Worm (Caenorhabditis elegans) whole organism, midembryonic: Measurements from ENCODE around the gene tofu-6.
A peak's percentile ranks its signal among the peaks of the same experiment; 100 is the strongest.

Experiments
- T22C8.4 ChIP-seq: fragments of 200-800 bp; sonication (Bioruptor generic); IDR thresholded peaks from 2 replicates; pipeline ENCODE4 v1.3.6; 2022; ENCODE audit warnings: missing genetic modification characterization, missing compliant biosample characterization
- cog-1 ChIP-seq: sonication (generic microtip); optimal IDR thresholded peaks from 2 replicates; lab custom pipeline; 2016; ENCODE audit warnings: missing genetic modification characterization, missing compliant biosample characterization
- flt-1 ChIP-seq: fragments of 200-800 bp; sonication (Bioruptor generic); IDR thresholded peaks from 2 replicates; pipeline ENCODE4 v1.3.6; 2022; ENCODE audit warnings: missing genetic modification characterization, missing compliant biosample characterization
- klf-2 ChIP-seq: fragments of 200-800 bp; sonication (Bioruptor generic); conservative IDR thresholded peaks from 2 replicates; pipeline ENCODE4 v1.3.6; 2022; ENCODE audit warnings: missing genetic modification reagents, missing genetic modification characterization, missing compliant biosample characterization
- med-1 ChIP-seq: sonication (generic microtip); optimal IDR thresholded peaks from 2 replicates; lab custom pipeline; 2017; ENCODE audit warnings: missing genetic modification characterization, mild to moderate bottlenecking, missing compliant biosample characterization, antibody characterized with exemption, missing genetic modification reagents; ENCODE audit not compliant: insufficient read depth
- ref-1 ChIP-seq: fragments of 200-800 bp; sonication (Bioruptor generic); conservative IDR thresholded peaks from 2 replicates; pipeline ENCODE4 v1.3.6; 2022; ENCODE audit warnings: missing genetic modification reagents, missing genetic modification characterization, missing compliant biosample characterization
- tab-1 ChIP-seq: fragments of 200-800 bp; sonication (Bioruptor generic); IDR thresholded peaks from 2 replicates; pipeline ENCODE4 v1.3.6; 2022; ENCODE audit warnings: missing genetic modification characterization, missing compliant biosample characterization
- ztf-23 ChIP-seq: fragments of 200-800 bp; sonication (Bioruptor generic); IDR thresholded peaks from 2 replicates; pipeline ENCODE4 v1.3.6; 2022; ENCODE audit warnings: missing genetic modification reagents, missing genetic modification characterization, missing compliant biosample characterization
- ztf-29 ChIP-seq: fragments of 200-800 bp; sonication (Bioruptor generic); IDR thresholded peaks from 2 replicates; pipeline ENCODE4 v1.3.6; 2022; ENCODE audit warnings: missing genetic modification reagents, missing genetic modification characterization, missing compliant biosample characterization

The tofu-6 gene

ce11 chrII:5426054-5426453 is 5.0 kb downstream of the tofu-6 start:
- TF ChIP-seq cog-1 (peak; percentile 17), ztf-23 (GFP tag; lab: Robert Waterston, UW) (0 out of 2 replicates have a peak, but pooled peaks have one; percentile 54), klf-2 (no peak)

- TF ChIP-seq tab-1 (no peak), klf-2 (no peak), flt-1 (no peak), cog-1 (no peak), ref-1 (GFP tag; lab: Robert Waterston, UW) (no peak), med-1 (GFP tag; lab: Kevin White, UChicago) (no peak), ztf-29 (GFP tag; lab: Robert Waterston, UW) (no peak), T22C8.4 (GFP tag; lab: Robert Waterston, UW) (no peak), ztf-23 (GFP tag; lab: Robert Waterston, UW) (no peak)
These were observed 5.4 kb downstream of the tofu-6 start for ce11 chrII:5426470-5426869.

DNA sequence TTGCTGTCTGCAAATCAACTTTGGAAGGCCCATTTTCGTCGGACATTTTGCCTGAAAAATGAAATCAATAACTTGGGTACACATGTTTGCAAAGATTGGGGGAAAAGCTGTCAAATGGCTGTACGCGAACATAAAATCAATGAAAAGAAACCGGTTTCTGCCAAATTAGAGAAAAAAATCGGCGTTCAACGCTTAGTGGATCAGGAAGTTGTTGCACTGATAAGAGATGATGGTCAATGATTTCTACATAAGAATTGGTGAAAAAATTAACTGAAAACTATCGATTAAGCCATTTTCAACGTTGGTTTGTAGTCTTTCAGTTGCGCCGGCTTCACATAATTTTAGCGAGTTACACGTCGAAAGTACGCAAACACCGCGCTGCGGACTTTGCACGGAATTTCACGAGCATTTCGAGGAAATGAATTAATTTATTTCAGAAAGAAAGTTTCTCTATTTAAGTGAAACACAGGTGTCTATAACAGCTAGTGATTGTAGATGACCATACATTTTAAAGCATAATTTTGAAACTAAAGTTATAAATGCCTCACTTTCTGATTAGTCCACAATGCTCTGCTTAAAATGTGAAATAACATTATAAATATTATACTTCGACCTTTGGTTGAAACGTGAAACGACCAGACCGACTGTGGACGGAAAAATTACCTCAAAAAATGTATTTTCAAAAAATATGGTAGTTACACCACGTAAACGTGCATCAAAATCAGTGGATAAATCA is 8.6 kb downstream of the tofu-6 start, which contains the start of the genes F07F6.4 and F07F6.2:
Gene F07F6.4, minus strand, starts transcription at position 51 of the 736 bp plus-strand sequence.
Gene F07F6.2, plus strand, starts transcription at position 686 of the 736 bp plus-strand sequence.
- no peak for TF ChIP-seq ztf-23 (GFP tag; lab: Robert Waterston, UW)
- TF ChIP-seq ref-1 (GFP tag; lab: Robert Waterston, UW) = no peak
- no peak for TF ChIP-seq tab-1
- TF ChIP-seq flt-1 = no peak
- no peak for TF ChIP-seq cog-1
- no peak for TF ChIP-seq ztf-29 (GFP tag; lab: Robert Waterston, UW)
- TF ChIP-seq T22C8.4 (GFP tag; lab: Robert Waterston, UW) = no peak
- TF ChIP-seq med-1 (GFP tag; lab: Kevin White, UChicago) = no peak
- TF ChIP-seq klf-2 = no peak

DNA sequence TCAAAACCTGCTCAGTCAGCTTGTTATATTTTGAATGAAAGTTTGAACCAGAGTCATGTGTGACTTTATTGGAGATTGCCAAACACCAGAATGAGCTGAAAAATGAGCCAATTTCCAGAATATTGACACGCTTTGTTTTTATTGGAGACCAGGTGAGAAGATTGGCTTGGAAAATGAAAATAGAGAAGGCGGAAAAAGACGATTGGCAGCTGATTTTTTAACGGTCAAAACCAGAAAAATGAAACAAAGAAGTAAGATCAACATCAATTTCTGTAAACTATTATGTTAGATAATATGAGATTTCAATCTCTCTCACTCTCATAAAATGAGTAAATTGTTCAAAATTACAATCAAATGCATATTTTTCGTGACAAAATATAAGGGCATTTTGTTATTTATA is 12.0 kb downstream of the tofu-6 start, which contains the start of gene srx-114:
Gene srx-114, minus strand, starts transcription at position 101 of the 400 bp plus-strand sequence.
- no peak for TF ChIP-seq ztf-23 (GFP tag; lab: Robert Waterston, UW)
- TF ChIP-seq flt-1 = no peak
- TF ChIP-seq med-1 (GFP tag; lab: Kevin White, UChicago) = no peak
- TF ChIP-seq ref-1 (GFP tag; lab: Robert Waterston, UW) = no peak
- TF ChIP-seq ztf-29 (GFP tag; lab: Robert Waterston, UW) = no peak
- no peak for TF ChIP-seq klf-2
- TF ChIP-seq tab-1 = no peak
- TF ChIP-seq T22C8.4 (GFP tag; lab: Robert Waterston, UW) = no peak
- no peak for TF ChIP-seq cog-1

ce11 chrII:5436833-5437232 is 15.8 kb downstream of the tofu-6 start, which contains the start of gene dct-5:
TSS of gene dct-5 (minus strand) at chrII:5436933.
- TF ChIP-seq med-1 (GFP tag; lab: Kevin White, UChicago) (no peak), flt-1 (no peak), klf-2 (no peak), cog-1 (no peak), tab-1 (no peak)

ce11 chrII:5437586-5437985 is 16.5 kb downstream of the tofu-6 start, which contains the start of gene F07F6.1:
TSS of gene F07F6.1 (plus strand) at chrII:5437886.
- TF ChIP-seq klf-2 = no peak
- TF ChIP-seq med-1 (GFP tag; lab: Kevin White, UChicago) = no peak
- no peak for TF ChIP-seq ztf-23 (GFP tag; lab: Robert Waterston, UW)
- TF ChIP-seq cog-1 = no peak
- no peak for TF ChIP-seq ztf-29 (GFP tag; lab: Robert Waterston, UW)
- TF ChIP-seq T22C8.4 (GFP tag; lab: Robert Waterston, UW) = no peak
- TF ChIP-seq tab-1 = no peak
- TF ChIP-seq flt-1 = no peak
- no peak for TF ChIP-seq ref-1 (GFP tag; lab: Robert Waterston, UW)

DNA sequence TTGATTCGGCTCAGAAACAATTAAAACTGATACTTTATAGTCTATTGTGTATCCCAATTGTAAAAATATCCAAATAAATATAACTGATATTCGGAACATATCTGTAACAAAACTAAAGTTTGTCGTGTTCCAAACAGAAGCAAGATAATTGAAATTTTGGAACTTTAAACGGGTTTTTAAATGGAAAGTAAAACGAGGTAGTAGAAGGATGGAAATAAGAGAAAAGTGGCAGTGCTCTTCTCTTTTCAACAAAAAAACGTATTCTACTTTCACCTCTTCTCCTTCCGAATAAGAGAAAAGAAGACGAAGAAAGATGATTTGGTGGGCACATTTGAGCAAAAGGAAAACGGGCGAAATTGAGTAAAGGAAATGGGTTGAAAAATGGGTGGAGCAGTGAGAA is 25.5 kb downstream of the tofu-6 start, which contains the start of gene nmr-1:
Gene nmr-1, minus strand, starts transcription at position 101 of the 400 bp plus-strand sequence.
- TF ChIP-seq flt-1 (no peak), tab-1 (no peak), cog-1 (no peak), ztf-29 (GFP tag; lab: Robert Waterston, UW) (no peak), klf-2 (no peak), med-1 (GFP tag; lab: Kevin White, UChicago) (no peak)

ce11 chrII:5447381-5447780 is 26.3 kb downstream of the tofu-6 start, which contains the start of gene cex-1:
TSS of gene cex-1 (plus strand) at chrII:5447681.
- TF ChIP-seq med-1 (GFP tag; lab: Kevin White, UChicago) (no peak), ref-1 (GFP tag; lab: Robert Waterston, UW) (no peak), T22C8.4 (GFP tag; lab: Robert Waterston, UW) (no peak), tab-1 (no peak), klf-2 (no peak), ztf-29 (GFP tag; lab: Robert Waterston, UW) (no peak), ztf-23 (GFP tag; lab: Robert Waterston, UW) (no peak)

- TF ChIP-seq ref-1 (GFP tag; lab: Robert Waterston, UW) = no peak
- TF ChIP-seq cog-1 = no peak
- no peak for TF ChIP-seq tab-1
- no peak for TF ChIP-seq ztf-23 (GFP tag; lab: Robert Waterston, UW)
- no peak for TF ChIP-seq flt-1
- TF ChIP-seq med-1 (GFP tag; lab: Kevin White, UChicago) = no peak
- TF ChIP-seq klf-2 = no peak
- no peak for TF ChIP-seq ztf-29 (GFP tag; lab: Robert Waterston, UW)
These were observed 28.2 kb downstream of the tofu-6 start for ce11 chrII:5449219-5449618.

DNA sequence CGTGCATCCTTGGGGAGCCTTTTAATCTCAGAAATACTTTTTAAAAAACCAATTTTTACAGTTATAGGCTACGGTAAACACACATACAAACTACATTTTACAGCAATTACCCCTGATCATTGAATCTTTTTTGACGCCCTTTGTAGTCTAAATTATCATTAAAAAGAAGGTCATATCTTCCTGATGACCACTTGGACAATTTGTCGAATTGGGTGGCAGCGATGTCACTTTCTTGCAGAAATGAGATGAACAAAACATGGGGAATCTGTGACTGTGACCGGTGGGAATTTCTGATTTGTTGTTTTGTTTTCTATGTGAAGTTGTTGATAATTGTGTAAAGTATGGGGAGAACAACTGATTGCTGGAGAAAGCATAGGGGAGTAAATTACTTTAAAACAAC is 28.6 kb downstream of the tofu-6 start:
- no peak for TF ChIP-seq ztf-29 (GFP tag; lab: Robert Waterston, UW)
- TF ChIP-seq med-1 (GFP tag; lab: Kevin White, UChicago) = no peak
- no peak for TF ChIP-seq T22C8.4 (GFP tag; lab: Robert Waterston, UW)
- no peak for TF ChIP-seq klf-2
- TF ChIP-seq tab-1 = no peak
- TF ChIP-seq cog-1 = no peak
- no peak for TF ChIP-seq ref-1 (GFP tag; lab: Robert Waterston, UW)
- TF ChIP-seq ztf-23 (GFP tag; lab: Robert Waterston, UW) = no peak
- no peak for TF ChIP-seq flt-1
